Worm (Caenorhabditis elegans) whole organism, young adult: ENCODE results near the gene pcf-11.
"Not testable (repeated sequence)": the region's sequence is repeated elsewhere in the genome, so short reads cannot be mapped to it uniquely, and the experiment has no call there.

ENCODE experiments used
- B0336.3 ChIP-seq: fragments of 200-800 bp; sonication (Bioruptor generic); IDR thresholded peaks from 2 replicates; pipeline ENCODE4 v1.3.6; 2022; ENCODE audit warnings: missing genetic modification characterization, missing compliant biosample characterization
- F22D6.2 ChIP-seq: sonication (generic microtip); optimal IDR thresholded peaks from 2 replicates; lab custom pipeline; 2016; ENCODE audit warnings: mild to moderate bottlenecking, missing genetic modification characterization, missing compliant biosample characterization
- F49E8.2 ChIP-seq: sonication (generic microtip); optimal IDR thresholded peaks from 3 replicates; lab custom pipeline; 2017; ENCODE audit warnings: missing genetic modification characterization, mild to moderate bottlenecking, missing compliant biosample characterization, antibody characterized with exemption, moderate library complexity; ENCODE audit not compliant: insufficient read depth
- K11D2.4 ChIP-seq: fragments of 200-800 bp; sonication (Bioruptor generic); IDR thresholded peaks from 2 replicates; pipeline ENCODE4 v1.3.6; 2022; ENCODE audit warnings: missing genetic modification reagents, missing genetic modification characterization, missing compliant biosample characterization
- K12H6.12 ChIP-seq: fragments of 200-800 bp; sonication (Bioruptor generic); optimal IDR thresholded peaks from 2 replicates; lab custom pipeline; 2018; ENCODE audit warnings: mild to moderate bottlenecking, missing genetic modification characterization, missing compliant biosample characterization
- T07F8.4 ChIP-seq: sonication (generic microtip); optimal IDR thresholded peaks from 2 replicates; lab custom pipeline; 2016; ENCODE audit warnings: mild to moderate bottlenecking, missing genetic modification characterization, moderate library complexity, missing compliant biosample characterization
- Y79H2A.3 ChIP-seq: fragments of 200-800 bp; sonication (Bioruptor generic); conservative IDR thresholded peaks from 2 replicates; pipeline ENCODE4 v1.3.6; 2022; ENCODE audit warnings: missing genetic modification reagents, missing genetic modification characterization, missing compliant biosample characterization
- akir-1 ChIP-seq: fragments of 200-800 bp; sonication (Bioruptor generic); optimal IDR thresholded peaks from 2 replicates; lab custom pipeline; 2018; ENCODE audit warnings: mild to moderate bottlenecking, missing genetic modification characterization, moderate library complexity, missing compliant biosample characterization
- attf-6 ChIP-seq: fragments of 200-800 bp; sonication (Bioruptor generic); IDR thresholded peaks from 2 replicates; pipeline ENCODE4 v1.3.6; 2022; ENCODE audit warnings: missing genetic modification reagents, missing genetic modification characterization, missing compliant biosample characterization
- bed-1 ChIP-seq: fragments of 200-800 bp; sonication (Bioruptor generic); IDR thresholded peaks from 2 replicates; pipeline ENCODE4 v1.3.6; 2022; ENCODE audit warnings: missing genetic modification reagents, missing genetic modification characterization, missing compliant biosample characterization
- bed-2 ChIP-seq: fragments of 200-800 bp; sonication (Bioruptor generic); IDR thresholded peaks from 2 replicates; pipeline ENCODE4 v1.3.6; 2022; ENCODE audit warnings: missing genetic modification reagents, missing genetic modification characterization, missing compliant biosample characterization
- ceh-100 ChIP-seq: fragments of 200-800 bp; sonication (Bioruptor generic); IDR thresholded peaks from 2 replicates; pipeline ENCODE4 v1.3.6; 2022; ENCODE audit warnings: missing genetic modification reagents, missing genetic modification characterization, missing compliant biosample characterization
- ceh-58 ChIP-seq: fragments of 200-800 bp; sonication (Bioruptor generic); IDR thresholded peaks from 2 replicates; pipeline ENCODE4 v1.3.6; 2022; ENCODE audit warnings: missing genetic modification characterization, missing compliant biosample characterization
- ceh-79 ChIP-seq: sonication (generic microtip); optimal IDR thresholded peaks from 2 replicates; lab custom pipeline; 2017; ENCODE audit warnings: mild to moderate bottlenecking, missing genetic modification characterization, missing compliant biosample characterization
- chd-7 ChIP-seq: sonication (generic microtip); optimal IDR thresholded peaks from 2 replicates; lab custom pipeline; 2016; ENCODE audit warnings: mild to moderate bottlenecking, missing genetic modification characterization, moderate library complexity, missing compliant biosample characterization
- die-1 ChIP-seq: sonication (generic microtip); optimal IDR thresholded peaks from 2 replicates; lab custom pipeline; 2016; ENCODE audit warnings: missing genotype, mild to moderate bottlenecking, missing genetic modification characterization, missing compliant biosample characterization
- dpl-1 ChIP-seq: fragments of 150-350 bp; optimal IDR thresholded peaks from 2 replicates; lab custom pipeline; 2014; ENCODE audit warnings: missing biosample characterization, missing genetic modification reagents, missing genetic modification characterization
- efl-1 ChIP-seq: fragments of 150-350 bp; optimal IDR thresholded peaks from 2 replicates; lab custom pipeline; 2014; ENCODE audit warnings: missing biosample characterization, missing genetic modification reagents, missing genetic modification characterization
- egl-18 ChIP-seq: fragments of 200-800 bp; sonication (Bioruptor generic); IDR thresholded peaks from 2 replicates; pipeline ENCODE4 v1.3.6; 2022; ENCODE audit warnings: missing genetic modification reagents, missing genetic modification characterization, missing compliant biosample characterization
- egl-44 ChIP-seq: fragments of 200-800 bp; sonication (Bioruptor generic); IDR thresholded peaks from 2 replicates; pipeline ENCODE4 v1.3.6; 2022; ENCODE audit warnings: missing genetic modification reagents, missing genetic modification characterization, missing compliant biosample characterization
- egrh-3 ChIP-seq: fragments of 200-800 bp; sonication (Bioruptor generic); IDR thresholded peaks from 2 replicates; pipeline ENCODE4 v1.3.6; 2022; ENCODE audit warnings: missing genetic modification reagents, missing genetic modification characterization, missing compliant biosample characterization
- ets-4 ChIP-seq: fragments of 200-800 bp; sonication (Bioruptor generic); optimal IDR thresholded peaks from 2 replicates; lab custom pipeline; 2018; ENCODE audit warnings: mild to moderate bottlenecking, missing genetic modification characterization, missing compliant biosample characterization
- hlh-12 ChIP-seq: sonication (generic microtip); optimal IDR thresholded peaks from 2 replicates; lab custom pipeline; 2016; ENCODE audit warnings: missing genetic modification characterization, missing compliant biosample characterization
- hmg-1.2 ChIP-seq: fragments of 200-800 bp; sonication (Bioruptor generic); IDR thresholded peaks from 2 replicates; pipeline ENCODE4 v1.3.6; 2022; ENCODE audit warnings: missing genetic modification reagents, missing genetic modification characterization, missing compliant biosample characterization
- hmg-20 ChIP-seq: fragments of 200-800 bp; sonication (Bioruptor generic); IDR thresholded peaks from 2 replicates; pipeline ENCODE4 v1.3.6; 2022; ENCODE audit warnings: missing genetic modification reagents, missing genetic modification characterization, missing compliant biosample characterization
- hsf-1 ChIP-seq: fragments of 200-800 bp; sonication (Bioruptor generic); IDR thresholded peaks from 2 replicates; pipeline ENCODE4 v1.3.6; 2022; ENCODE audit warnings: missing genetic modification reagents, missing genetic modification characterization, missing compliant biosample characterization
- lin-40 ChIP-seq: sonication (generic microtip); optimal IDR thresholded peaks from 2 replicates; lab custom pipeline; 2016; ENCODE audit warnings: missing genetic modification characterization, mild to moderate bottlenecking, missing compliant biosample characterization, missing genotype, missing genetic modification reagents
- madf-3 ChIP-seq: fragments of 200-800 bp; sonication (Bioruptor generic); IDR thresholded peaks from 2 replicates; pipeline ENCODE4 v1.3.6; 2022; ENCODE audit warnings: missing genetic modification reagents, missing genetic modification characterization, missing compliant biosample characterization
- madf-6 ChIP-seq: fragments of 200-800 bp; sonication (Bioruptor generic); IDR thresholded peaks from 2 replicates; pipeline ENCODE4 v1.3.6; 2022; ENCODE audit warnings: missing genetic modification reagents, missing genetic modification characterization, missing compliant biosample characterization
- mes-4 ChIP-seq: sonication (generic microtip); optimal IDR thresholded peaks from 2 replicates; lab custom pipeline; 2016; ENCODE audit warnings: missing genotype, missing genetic modification characterization, missing compliant biosample characterization
- mxl-1 ChIP-seq: sonication (generic microtip); optimal IDR thresholded peaks from 2 replicates; lab custom pipeline; 2016; ENCODE audit warnings: missing genetic modification characterization, missing compliant biosample characterization
- nfya-2 ChIP-seq: fragments of 200-800 bp; sonication (Bioruptor generic); IDR thresholded peaks from 2 replicates; pipeline ENCODE4 v1.3.6; 2022; ENCODE audit warnings: missing genetic modification reagents, missing genetic modification characterization, missing compliant biosample characterization
- nfyb-1 ChIP-seq: fragments of 200-800 bp; sonication (Bioruptor generic); IDR thresholded peaks from 2 replicates; pipeline ENCODE4 v1.3.6; 2022; ENCODE audit warnings: missing genetic modification reagents, missing genetic modification characterization, missing compliant biosample characterization
- nhr-80 ChIP-seq: sonication (generic microtip); optimal IDR thresholded peaks from 2 replicates; lab custom pipeline; 2016; ENCODE audit warnings: missing genetic modification characterization, missing compliant biosample characterization
- nhr-90 ChIP-seq: sonication (generic microtip); optimal IDR thresholded peaks from 2 replicates; lab custom pipeline; 2016; ENCODE audit warnings: missing genotype, mild to moderate bottlenecking, missing genetic modification characterization, missing compliant biosample characterization
- pbrm-1 ChIP-seq: fragments of 200-800 bp; sonication (Bioruptor generic); IDR thresholded peaks from 2 replicates; pipeline ENCODE4 v1.3.6; 2022; ENCODE audit warnings: missing genetic modification reagents, missing genetic modification characterization, missing compliant biosample characterization
- sdz-38 ChIP-seq: sonication (generic microtip); optimal IDR thresholded peaks from 2 replicates; lab custom pipeline; 2016; ENCODE audit warnings: missing genotype, missing genetic modification characterization, missing compliant biosample characterization
- snpc-1.3 ChIP-seq: sonication (generic microtip); optimal IDR thresholded peaks from 2 replicates; lab custom pipeline; 2017; ENCODE audit warnings: missing genetic modification characterization, mild to moderate bottlenecking, missing compliant biosample characterization, antibody characterized with exemption, moderate library complexity, missing genotype, missing genetic modification reagents; ENCODE audit not compliant: insufficient read depth
- snpc-4 ChIP-seq, 5 experiments: fragments of 150-350 bp in 1 of 5; sonication (generic microtip) in 4 of 5; optimal IDR thresholded peaks; 2 replicates each; lab custom pipeline; 2014 to 2018; ENCODE audit warnings: missing genetic modification characterization in 5 of 5, missing biosample characterization in 3 of 5, antibody characterized with exemption in 2 of 5, mild to moderate bottlenecking in 2 of 5, missing compliant biosample characterization in 2 of 5, missing genotype in 2 of 5, moderate library complexity in 2 of 5, missing genetic modification reagents in 1 of 5
- somi-1 ChIP-seq: fragments of 200-800 bp; sonication (Bioruptor generic); optimal IDR thresholded peaks from 2 replicates; lab custom pipeline; 2018; ENCODE audit warnings: mild to moderate bottlenecking, missing genetic modification characterization, missing compliant biosample characterization
- sptf-2 ChIP-seq: fragments of 200-800 bp; sonication (Bioruptor generic); optimal IDR thresholded peaks from 2 replicates; lab custom pipeline; 2018; ENCODE audit warnings: mild to moderate bottlenecking, missing genetic modification characterization, missing compliant biosample characterization
- zim-3 ChIP-seq: sonication (generic microtip); optimal IDR thresholded peaks from 2 replicates; lab custom pipeline; 2017; ENCODE audit warnings: mild to moderate bottlenecking, missing genetic modification characterization, moderate library complexity, missing compliant biosample characterization
- ztf-18 ChIP-seq: sonication (generic microtip); optimal IDR thresholded peaks from 2 replicates; lab custom pipeline; 2016; ENCODE audit warnings: missing genotype, mild to moderate bottlenecking, missing genetic modification characterization, missing compliant biosample characterization
- ztf-22 ChIP-seq: fragments of 200-800 bp; sonication (Bioruptor generic); optimal IDR thresholded peaks from 2 replicates; lab custom pipeline; 2018; ENCODE audit warnings: mild to moderate bottlenecking, missing genetic modification characterization, moderate library complexity, missing compliant biosample characterization
- ztf-25 ChIP-seq: fragments of 200-800 bp; sonication (Bioruptor generic); IDR thresholded peaks from 2 replicates; pipeline ENCODE4 v1.3.6; 2022; ENCODE audit warnings: missing genetic modification reagents, missing genetic modification characterization, missing compliant biosample characterization

The pcf-11 gene

DNA sequence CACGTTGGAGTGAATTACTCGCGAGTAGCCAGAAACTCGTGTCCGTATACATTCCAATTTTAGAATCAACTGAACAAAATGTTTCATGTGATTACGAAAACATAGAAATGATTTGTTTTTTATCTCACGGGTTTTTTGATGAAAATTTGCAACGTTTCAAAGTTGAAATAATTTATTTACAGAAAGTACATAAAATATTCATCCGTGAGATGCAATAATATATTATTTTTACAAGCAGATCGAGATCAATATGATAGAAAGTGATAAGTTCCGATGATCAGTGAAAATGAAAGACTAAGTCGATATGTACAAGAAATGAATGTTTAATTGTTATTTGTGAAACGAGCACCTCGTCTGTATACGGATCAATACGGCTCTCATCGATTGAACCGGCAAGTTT is 44.3 kb upstream of the pcf-11 start, which contains the start of gene C27F2.6:
TSS of gene C27F2.6 (minus strand) at position 101 of the 400 bp plus-strand sequence.
- TF ChIP-seq madf-6; ceh-100 (GFP tag; lab: Robert Waterston, UW); dpl-1 (GFP tag; lab: Kevin White, UChicago): not testable (repeated sequence)

DNA sequence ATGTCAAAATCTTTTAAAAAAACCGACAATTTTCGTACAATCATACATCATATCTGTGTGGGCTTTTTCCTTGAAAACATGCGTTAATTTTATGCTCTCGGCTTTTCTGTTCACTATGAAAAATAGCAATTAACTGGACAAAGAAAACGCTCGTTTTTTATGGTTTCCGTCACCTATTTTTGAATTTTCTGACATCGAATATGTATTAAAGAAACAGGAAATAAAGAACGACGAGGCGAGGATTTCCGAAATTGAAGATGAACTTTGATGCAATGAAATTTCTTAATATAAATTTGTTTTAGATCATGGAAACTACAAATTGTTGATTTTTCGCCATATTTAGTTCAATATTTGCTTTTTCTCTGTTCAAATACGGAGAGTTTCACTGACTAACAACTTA is 40.8 kb upstream of the pcf-11 start:
- TF ChIP-seq nhr-90 (tag; lab: Kevin White, UChicago) (no peak), sptf-2 (GFP tag; lab: Kevin White, UChicago) (no peak), hsf-1 (no peak), mes-4 (tag; lab: Kevin White, UChicago) (no peak), ceh-100 (GFP tag; lab: Robert Waterston, UW) (no peak), lin-40 (tag; lab: Kevin White, UChicago) (no peak), madf-3 (no peak), egl-18 (no peak), mxl-1 (no peak), efl-1 (GFP tag; lab: Kevin White, UChicago) (no peak), egl-44 (GFP tag; lab: Robert Waterston, UW) (no peak), sdz-38 (no peak), ztf-22 (GFP tag; lab: Kevin White, UChicago) (no peak), zim-3 (no peak), ztf-18 (tag; lab: Kevin White, UChicago) (no peak), hlh-12 (tag; lab: Kevin White, UChicago) (no peak), hmg-20 (GFP tag; lab: Robert Waterston, UW) (no peak), F22D6.2 (tag; lab: Kevin White, UChicago) (no peak), hmg-1.2 (no peak), nfyb-1 (GFP tag; lab: Robert Waterston, UW) (no peak)
- TF ChIP-seq, all 124 proteins: peak for 0

DNA sequence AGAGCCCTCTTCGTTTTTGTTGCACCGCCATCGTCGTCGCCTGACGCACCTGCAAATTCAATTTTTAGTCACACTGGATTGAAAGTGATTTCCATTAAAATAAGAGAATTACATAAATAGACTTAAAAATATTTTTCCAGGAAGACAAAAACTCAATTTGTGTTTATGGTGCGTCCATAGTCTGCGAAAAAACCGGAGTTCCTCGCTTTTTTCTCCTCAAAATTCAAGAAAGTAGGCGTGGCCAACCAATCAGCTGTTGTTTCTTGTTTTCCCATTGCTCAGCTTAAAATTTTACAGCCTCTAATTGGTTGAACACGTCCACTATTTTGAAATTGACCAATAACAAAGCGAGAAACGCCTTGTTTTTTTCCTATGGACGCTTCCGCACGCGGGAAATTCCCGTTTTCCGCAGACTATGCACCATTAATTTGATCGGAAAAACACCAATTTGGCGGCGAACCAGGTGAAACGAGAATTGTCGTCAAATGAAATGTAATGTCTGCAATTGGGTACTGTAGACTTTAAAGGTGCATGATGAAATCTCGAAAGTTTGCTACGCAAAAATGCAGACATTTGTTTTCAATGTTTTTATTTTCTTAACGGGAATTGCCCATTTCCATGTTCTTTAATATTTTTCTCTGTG is 40.1 kb upstream of the pcf-11 start, which contains the start of gene C27F2.7:
TSS of gene C27F2.7 (minus strand) at position 51 of the 643 bp plus-strand sequence.
- TF ChIP-seq Y79H2A.3 (GFP tag; lab: Robert Waterston, UW) (peak; percentile 73; the same call in 1 of the 2 replicates), K12H6.12 (tag; lab: Kevin White, UChicago) (no peak), bed-2 (no peak), egrh-3 (GFP tag; lab: Robert Waterston, UW) (no peak), somi-1 (GFP tag; lab: Kevin White, UChicago) (no peak), snpc-4 (GFP tag; optimal IDR thresholded peaks at IDR 0.05; lab: Kevin White, UChicago) (no peak), snpc-4 (tag; optimal IDR thresholded peaks at IDR 0.05; lab: Kevin White, UChicago) (no peak), pbrm-1 (GFP tag; lab: Robert Waterston, UW) (peak; percentile 58; the same call in 1 of the 2 replicates), chd-7 (tag; lab: Kevin White, UChicago) (no peak), nfya-2 (GFP tag; lab: Robert Waterston, UW) (peak; percentile 92), mxl-1 (no peak), ceh-58 (GFP tag; lab: Robert Waterston, UW) (no peak), K11D2.4 (GFP tag; lab: Robert Waterston, UW) (no peak), F49E8.2 (tag; lab: Kevin White, UChicago) (peak; percentile 72), T07F8.4 (tag; lab: Kevin White, UChicago) (no peak), snpc-1.3 (tag; lab: Kevin White, UChicago) (no peak), die-1 (no peak), ceh-79 (tag; lab: Kevin White, UChicago) (no peak), nhr-80 (no peak), attf-6 (GFP tag; lab: Robert Waterston, UW) (peak; percentile 22; the same call in 1 of the 2 replicates), ztf-25 (0 out of 2 replicates have a peak, but pooled peaks have one; percentile 38), ets-4 (GFP tag; lab: Kevin White, UChicago) (no peak), akir-1 (GFP tag; lab: Kevin White, UChicago) (no peak), B0336.3 (peak; percentile 79), bed-1 (GFP tag; lab: Robert Waterston, UW) (no peak)
